Worm (Caenorhabditis elegans) whole organism, L1 larva: Measurements from ENCODE around the gene clec-171.

ENCODE experiments used
- ceh-82 ChIP-seq, 3 experiments: fragments of 150-350 bp in 1 of 3; sonication (generic microtip) in 2 of 3; optimal IDR thresholded peaks; 2 replicates each; lab custom pipeline; 2014 to 2017; ENCODE audit warnings: missing biosample characterization in 3 of 3, missing genetic modification characterization in 3 of 3
- elt-2 ChIP-seq: sonication (generic microtip); optimal IDR thresholded peaks from 2 replicates; lab custom pipeline; 2016; ENCODE audit warnings: missing genetic modification characterization, mild to moderate bottlenecking, inconsistent platforms, missing compliant biosample characterization, missing genetic modification reagents
- elt-3 ChIP-seq, 6 experiments: fragments of 150-350 bp in 1 of 6; sonication (generic microtip); optimal IDR thresholded peaks; 2 replicates each; lab custom pipeline; 2017 to 2018; ENCODE audit warnings: missing biosample characterization in 6 of 6, missing genetic modification characterization in 6 of 6, inconsistent platforms in 1 of 6
- mdl-1 ChIP-seq, 2 experiments: fragments of 150-350 bp; optimal IDR thresholded peaks; 2 replicates each; lab custom pipeline; 2014 to 2017; ENCODE audit warnings: missing biosample characterization in 2 of 2, missing genetic modification characterization in 2 of 2, inconsistent platforms in 1 of 2
- mef-2 ChIP-seq: fragments of 150-350 bp; optimal IDR thresholded peaks from 2 replicates; lab custom pipeline; 2014; ENCODE audit warnings: missing biosample characterization, missing genetic modification characterization
- mep-1 ChIP-seq: fragments of 150-350 bp; optimal IDR thresholded peaks from 2 replicates; lab custom pipeline; 2014; ENCODE audit warnings: missing biosample characterization, missing genetic modification characterization
- nhr-11 ChIP-seq: fragments of 150-350 bp; optimal IDR thresholded peaks from 2 replicates; lab custom pipeline; 2014; ENCODE audit warnings: missing biosample characterization, missing genetic modification characterization
- nhr-90 ChIP-seq: sonication (generic microtip); optimal IDR thresholded peaks from 2 replicates; lab custom pipeline; 2016; ENCODE audit warnings: mild to moderate bottlenecking, missing genetic modification characterization, missing compliant biosample characterization; ENCODE audit not compliant: poor library complexity
- pax-3 ChIP-seq: fragments of 200-800 bp; sonication (Bioruptor generic); optimal IDR thresholded peaks from 2 replicates; lab custom pipeline; 2018; ENCODE audit warnings: mild to moderate bottlenecking, missing genetic modification characterization, moderate library complexity, missing compliant biosample characterization
- pqm-1 ChIP-seq: sonication (generic microtip); optimal IDR thresholded peaks from 3 replicates; lab custom pipeline; 2017; ENCODE audit warnings: missing biosample characterization, missing genetic modification characterization
- rnt-1 ChIP-seq: sonication (generic microtip); optimal IDR thresholded peaks from 2 replicates; lab custom pipeline; 2016; ENCODE audit warnings: mild to moderate bottlenecking, missing genetic modification characterization, moderate library complexity, missing compliant biosample characterization
- snpc-4 ChIP-seq: fragments of 150-350 bp; optimal IDR thresholded peaks from 2 replicates; lab custom pipeline; 2014; ENCODE audit warnings: missing biosample characterization, missing genetic modification characterization

ce11 chrIV:1400016-1400415, 27.2 kb downstream of the clec-171 start:
- TF ChIP-seq pqm-1 (tag; lab: Kevin White, UChicago) (no peak), mdl-1 (tag; optimal IDR thresholded peaks at IDR 0.05; lab: Kevin White, UChicago) (no peak), elt-3 (tag; optimal IDR thresholded peaks at IDR 0.05; lab: Kevin White, UChicago) (no peak), mef-2 (tag; lab: Kevin White, UChicago) (no peak), snpc-4 (tag; lab: Kevin White, UChicago) (no peak), pax-3 (tag; lab: Kevin White, UChicago) (no peak), rnt-1 (tag; lab: Kevin White, UChicago) (no peak), elt-2 (no peak), ceh-82 (tag; optimal IDR thresholded peaks at IDR 0.05; lab: Kevin White, UChicago) (no peak), mep-1 (tag; lab: Kevin White, UChicago) (no peak), nhr-11 (tag; lab: Kevin White, UChicago) (no peak), nhr-90 (tag; lab: Kevin White, UChicago) (no peak)
